Fruit fly (Drosophila melanogaster) whole organism, embryonic: ENCODE results near the gene CG10232.

Experiments
- ATbp ChIP-seq: fragments of 200-800 bp; sonication (Bioruptor generic); optimal IDR thresholded peaks from 2 replicates; lab custom pipeline; 2017; ENCODE audit warnings: missing biosample characterization, mild to moderate bottlenecking, missing genetic modification characterization, missing genetic modification reagents
- Bdp1 ChIP-seq: fragments of 200-800 bp; sonication (Bioruptor generic); optimal IDR thresholded peaks from 3 replicates; lab custom pipeline; 2016; ENCODE audit warnings: missing biosample characterization, missing genetic modification characterization
- C15 ChIP-seq: fragments of 200-800 bp; sonication (Bioruptor generic); IDR thresholded peaks from 3 replicates; pipeline ENCODE4 v1.3.6; 2022; ENCODE audit warnings: missing biosample characterization, missing genetic modification characterization
- CG10431 ChIP-seq: fragments of 200-800 bp; sonication (Bioruptor generic); optimal IDR thresholded peaks from 3 replicates; lab custom pipeline; 2018; ENCODE audit warnings: missing biosample characterization, mild to moderate bottlenecking, missing genetic modification characterization
- CG11456 ChIP-seq: fragments of 200-800 bp; sonication (Bioruptor generic); IDR thresholded peaks from 3 replicates; pipeline ENCODE4 v1.3.6; 2022; ENCODE audit warnings: missing biosample characterization, missing genetic modification characterization
- CG12219 ChIP-seq: fragments of 200-800 bp; sonication (Bioruptor generic); optimal IDR thresholded peaks from 3 replicates; lab custom pipeline; 2018; ENCODE audit warnings: missing biosample characterization, mild to moderate bottlenecking, missing genetic modification characterization
- CG13424 ChIP-seq: fragments of 200-800 bp; sonication (Bioruptor generic); optimal IDR thresholded peaks from 2 replicates; lab custom pipeline; 2019; ENCODE audit warnings: missing biosample characterization, mild to moderate bottlenecking, missing genetic modification characterization, moderate library complexity
- CG14710 ChIP-seq: fragments of 200-800 bp; sonication (Bioruptor generic); optimal IDR thresholded peaks from 3 replicates; lab custom pipeline; 2019; ENCODE audit warnings: missing biosample characterization, mild to moderate bottlenecking, missing genetic modification characterization, moderate library complexity
- CG15479 ChIP-seq: fragments of 200-800 bp; sonication (Bioruptor generic); optimal IDR thresholded peaks from 3 replicates; lab custom pipeline; 2019; ENCODE audit warnings: missing biosample characterization, mild to moderate bottlenecking, missing genetic modification characterization, moderate library complexity
- CG15601 ChIP-seq: fragments of 200-800 bp; sonication (Bioruptor generic); optimal IDR thresholded peaks from 3 replicates; lab custom pipeline; 2019; ENCODE audit warnings: missing biosample characterization, mild to moderate bottlenecking, missing genetic modification characterization, moderate library complexity
- CG17612 ChIP-seq: fragments of 200-800 bp; sonication (Bioruptor generic); IDR thresholded peaks from 2 replicates; pipeline ENCODE4 v1.3.6; 2022; ENCODE audit warnings: missing biosample characterization, missing genetic modification characterization
- CG2889 ChIP-seq: fragments of 200-800 bp; sonication (Bioruptor generic); IDR thresholded peaks from 3 replicates; pipeline ENCODE4 v1.3.6; 2022; ENCODE audit warnings: missing biosample characterization, missing genetic modification characterization
- CG32532 ChIP-seq: fragments of 200-800 bp; sonication (Bioruptor generic); IDR thresholded peaks from 2 replicates; pipeline ENCODE4 v1.3.6; 2022; ENCODE audit warnings: missing biosample characterization, missing genetic modification characterization
- CG33557 ChIP-seq: fragments of 200-800 bp; sonication (Bioruptor generic); optimal IDR thresholded peaks from 2 replicates; lab custom pipeline; 2019; ENCODE audit warnings: missing biosample characterization, mild to moderate bottlenecking, missing genetic modification characterization, moderate library complexity
- CG34224 ChIP-seq: fragments of 200-800 bp; sonication (Bioruptor generic); IDR thresholded peaks from 3 replicates; pipeline ENCODE4 v1.3.6; 2022; ENCODE audit warnings: missing biosample characterization, missing genetic modification characterization; ENCODE audit not compliant: partially characterized antibody
- CG4404 ChIP-seq: fragments of 200-800 bp; sonication (Bioruptor generic); IDR thresholded peaks from 2 replicates; pipeline ENCODE4 v1.3.6; 2022; ENCODE audit warnings: missing biosample characterization, missing genetic modification characterization
- CG5245 ChIP-seq: fragments of 200-800 bp; sonication (Bioruptor generic); optimal IDR thresholded peaks from 3 replicates; lab custom pipeline; 2016; ENCODE audit warnings: missing biosample characterization, missing genetic modification characterization
- CG7372 ChIP-seq: fragments of 200-800 bp; sonication (Bioruptor generic); IDR thresholded peaks from 2 replicates; pipeline ENCODE4 v1.3.6; 2022; ENCODE audit warnings: missing biosample characterization, missing genetic modification characterization
- CG7839 ChIP-seq: fragments of 200-800 bp; sonication (Bioruptor generic); optimal IDR thresholded peaks from 3 replicates; lab custom pipeline; 2018; ENCODE audit warnings: missing biosample characterization, mild to moderate bottlenecking, missing genetic modification characterization, moderate library complexity
- CG8089 ChIP-seq: fragments of 200-800 bp; sonication (Bioruptor generic); optimal IDR thresholded peaks from 3 replicates; lab custom pipeline; 2016; ENCODE audit warnings: missing biosample characterization, missing genetic modification characterization
- D19B ChIP-seq: fragments of 200-800 bp; sonication (Bioruptor generic); optimal IDR thresholded peaks from 2 replicates; lab custom pipeline; 2017; ENCODE audit warnings: missing biosample characterization, mild to moderate bottlenecking, missing genetic modification characterization
- Dbx ChIP-seq: fragments of 200-800 bp; sonication (Bioruptor generic); IDR thresholded peaks from 3 replicates; pipeline ENCODE4 v1.3.6; 2022; ENCODE audit warnings: missing biosample characterization, missing genetic modification characterization
- Dll ChIP-seq: fragments of 200-800 bp; sonication (Bioruptor generic); IDR thresholded peaks from 4 replicates; pipeline ENCODE4 v1.3.6; 2022; ENCODE audit warnings: missing biosample characterization, missing genetic modification characterization; ENCODE audit not compliant: partially characterized antibody
- Drgx ChIP-seq: fragments of 200-800 bp; sonication (Bioruptor generic); IDR thresholded peaks from 2 replicates; pipeline ENCODE4 v1.3.6; 2022; ENCODE audit warnings: missing biosample characterization, missing genetic modification characterization
- ERR ChIP-seq: fragments of 200-800 bp; sonication (Bioruptor generic); optimal IDR thresholded peaks from 2 replicates; lab custom pipeline; 2016; ENCODE audit warnings: missing biosample characterization, missing genetic modification characterization
- Med ChIP-seq: fragments of 200-800 bp; sonication (Bioruptor generic); peaks from one replicate; lab custom pipeline; 2016; ENCODE audit warnings: missing biosample characterization, missing genetic modification characterization, mild to moderate bottlenecking, inconsistent platforms, moderate library complexity
- Meics ChIP-seq: fragments of 200-800 bp; sonication (Bioruptor generic); optimal IDR thresholded peaks from 2 replicates; lab custom pipeline; 2017; ENCODE audit warnings: missing biosample characterization, mild to moderate bottlenecking, missing genetic modification characterization
- Myb ChIP-seq: fragments of 200-800 bp; sonication (Bioruptor generic); optimal IDR thresholded peaks from 2 replicates; lab custom pipeline; 2016; ENCODE audit warnings: missing biosample characterization, missing genetic modification characterization
- Oaz ChIP-seq: fragments of 200-800 bp; sonication (Bioruptor generic); IDR thresholded peaks from 2 replicates; pipeline ENCODE4 v1.3.6; 2022; ENCODE audit warnings: missing biosample characterization, missing genetic modification characterization
- Pdp1 ChIP-seq, 2 experiments: fragments of 200-800 bp; sonication (Bioruptor generic); optimal IDR thresholded peaks; 3 replicates each; lab custom pipeline; 2016; ENCODE audit warnings: missing biosample characterization in 2 of 2, missing genetic modification characterization in 2 of 2, mild to moderate bottlenecking in 1 of 2, moderate library complexity in 1 of 2
- ci ChIP-seq: fragments of 200-800 bp; sonication (Bioruptor generic); IDR thresholded peaks from 3 replicates; pipeline ENCODE4 v1.3.6; 2022; ENCODE audit warnings: missing biosample characterization, missing genetic modification characterization
- crol ChIP-seq: fragments of 200-800 bp; sonication (Bioruptor generic); IDR thresholded peaks from 2 replicates; pipeline ENCODE4 v1.3.6; 2022; ENCODE audit warnings: missing biosample characterization, missing genetic modification characterization
- gce ChIP-seq: fragments of 200-800 bp; sonication (Bioruptor generic); IDR thresholded peaks from 3 replicates; pipeline ENCODE4 v1.3.6; 2022; ENCODE audit warnings: missing biosample characterization, missing genetic modification characterization
- hbn ChIP-seq: fragments of 200-800 bp; sonication (Bioruptor generic); IDR thresholded peaks from 2 replicates; pipeline ENCODE4 v1.3.6; 2022; ENCODE audit warnings: missing biosample characterization, missing genetic modification characterization; ENCODE audit not compliant: partially characterized antibody
- jing ChIP-seq: fragments of 200-800 bp; sonication (Bioruptor generic); optimal IDR thresholded peaks from 2 replicates; lab custom pipeline; 2018; ENCODE audit warnings: missing biosample characterization, mild to moderate bottlenecking, missing genetic modification characterization
- kah ChIP-seq: fragments of 200-800 bp; sonication (Bioruptor generic); optimal IDR thresholded peaks from 2 replicates; lab custom pipeline; 2018; ENCODE audit warnings: missing biosample characterization, mild to moderate bottlenecking, missing genetic modification characterization
- lilli ChIP-seq: fragments of 200-800 bp; sonication (Bioruptor generic); optimal IDR thresholded peaks from 3 replicates; lab custom pipeline; 2016; ENCODE audit warnings: missing biosample characterization, missing genetic modification characterization
- mirr ChIP-seq: fragments of 200-800 bp; sonication (Bioruptor generic); optimal IDR thresholded peaks from 3 replicates; lab custom pipeline; 2018; ENCODE audit warnings: missing biosample characterization, mild to moderate bottlenecking, missing genetic modification characterization
- mld ChIP-seq: fragments of 200-800 bp; sonication (Bioruptor generic); IDR thresholded peaks from 3 replicates; pipeline ENCODE4 v1.3.6; 2022; ENCODE audit warnings: missing biosample characterization, missing genetic modification characterization; ENCODE audit not compliant: partially characterized antibody
- nom ChIP-seq: fragments of 200-800 bp; sonication (Bioruptor generic); optimal IDR thresholded peaks from 2 replicates; lab custom pipeline; 2017; ENCODE audit warnings: missing biosample characterization, missing genetic modification characterization, mild to moderate bottlenecking, moderate library complexity, missing genetic modification reagents
- pho ChIP-seq: fragments of 200-800 bp; sonication (Bioruptor generic); optimal IDR thresholded peaks from 2 replicates; lab custom pipeline; 2016; ENCODE audit warnings: missing biosample characterization, missing genetic modification characterization
- sens ChIP-seq: fragments of 200-800 bp; sonication (Bioruptor generic); peaks from one replicate; lab custom pipeline; 2016; ENCODE audit warnings: missing biosample characterization, missing genetic modification characterization
- sqz ChIP-seq: fragments of 200-800 bp; sonication (Bioruptor generic); optimal IDR thresholded peaks from 3 replicates; lab custom pipeline; 2018; ENCODE audit warnings: missing biosample characterization, mild to moderate bottlenecking, missing genetic modification characterization

CG10232 gene

dm6 chr3R:23732990-23733512 lies 11.6 kb upstream of the CG10232 start, which contains the start of the genes Hmgcr and Rpn9 (continued):
- TF ChIP-seq CG7372 (GFP tag; lab: Robert Waterston, UW) (no peak), ci (GFP tag; lab: Robert Waterston, UW) (peak; percentile 65; the same call in 2 of the 3 replicates), CG13424 (tag; lab: Kevin White, UChicago) (peak; percentile 28), CG17612 (GFP tag; lab: Robert Waterston, UW) (no peak), CG10431 (GFP tag; lab: Kevin White, UChicago) (peak; percentile 54), ERR (GFP tag; lab: Kevin White, UChicago) (peak; percentile 11)

dm6 chr3R:23732533-23732932 lies 11.1 kb upstream of the CG10232 start:
- no peak for TF ChIP-seq lilli (GFP tag; lab: Kevin White, UChicago)
- no peak for TF ChIP-seq ATbp (GFP tag; lab: Kevin White, UChicago)
- no peak for TF ChIP-seq jing (GFP tag; lab: Kevin White, UChicago)
- no peak for TF ChIP-seq Oaz (GFP tag; lab: Robert Waterston, UW)

- TF ChIP-seq kah (GFP tag; lab: Kevin White, UChicago) (peak; percentile 63), Med (GFP tag; lab: Kevin White, UChicago) (peak; percentile 53), hbn (GFP tag; lab: Robert Waterston, UW) (0 out of 2 replicates have a peak, but pooled peaks have one; percentile 3), Drgx (GFP tag; lab: Robert Waterston, UW) (0 out of 2 replicates have a peak, but pooled peaks have one; percentile 3), CG7839 (tag; lab: Kevin White, UChicago) (no peak), Dll (GFP tag; lab: Robert Waterston, UW) (0 out of 4 replicates have a peak, but pooled peaks have one; percentile 1)
Observed at dm6 chr3R:23730472-23730801, 9.0 kb upstream of the CG10232 start.

- TF ChIP-seq CG11456 (GFP tag; lab: Robert Waterston, UW) (no peak), CG5245 (GFP tag; lab: Kevin White, UChicago) (no peak), Meics (GFP tag; lab: Kevin White, UChicago) (no peak), CG8089 (GFP tag; lab: Kevin White, UChicago) (no peak), mld (GFP tag; lab: Robert Waterston, UW) (peak; percentile 44), CG4404 (no peak), Dbx (no peak), nom (GFP tag; lab: Kevin White, UChicago) (peak; percentile 61), CG15601 (tag; lab: Kevin White, UChicago) (peak; percentile 36), CG15479 (GFP tag; lab: Kevin White, UChicago) (peak; percentile 69), CG2889 (no peak), pho (GFP tag; lab: Kevin White, UChicago) (peak; percentile 17), CG32532 (GFP tag; lab: Robert Waterston, UW) (peak; percentile 33; the same call in 1 of the 2 replicates), Myb (GFP tag; lab: Kevin White, UChicago) (no peak), gce (peak; percentile 40; the same call in 1 of the 3 replicates), sens (GFP tag; lab: Kevin White, UChicago) (peak; percentile 72), CG14710 (tag; lab: Kevin White, UChicago) (peak; percentile 21), CG12219 (GFP tag; lab: Kevin White, UChicago) (peak; percentile 45), sqz (no peak), CG33557 (GFP tag; lab: Kevin White, UChicago) (peak; percentile 5), CG34224 (GFP tag; lab: Robert Waterston, UW) (peak; percentile 72), D19B (GFP tag; lab: Kevin White, UChicago) (no peak), crol (GFP tag; lab: Robert Waterston, UW) (peak; percentile 36; the same call in 1 of the 2 replicates), mirr (GFP tag; lab: Kevin White, UChicago) (peak; percentile 70), Bdp1 (GFP tag; lab: Kevin White, UChicago) (peak; percentile 99), C15 (GFP tag; lab: Robert Waterston, UW) (no peak), Pdp1 (GFP tag; optimal IDR thresholded peaks at IDR 0.05; lab: Kevin White, UChicago) (peak in 1 of 2 experiments; percentile 11)
Observed at dm6 chr3R:23729632-23730471, 8.4 kb upstream of the CG10232 start.
